Worm (Caenorhabditis elegans) whole organism, midembryonic: Measurements from ENCODE around the gene ZK863.1.

Experiments used
- T22C8.4 ChIP-seq: fragments of 200-800 bp; sonication (Bioruptor generic); IDR thresholded peaks from 2 replicates; pipeline ENCODE4 v1.3.6; 2022; ENCODE audit warnings: missing genetic modification characterization, missing compliant biosample characterization
- flt-1 ChIP-seq: fragments of 200-800 bp; sonication (Bioruptor generic); IDR thresholded peaks from 2 replicates; pipeline ENCODE4 v1.3.6; 2022; ENCODE audit warnings: missing genetic modification characterization, missing compliant biosample characterization
- klf-2 ChIP-seq: fragments of 200-800 bp; sonication (Bioruptor generic); conservative IDR thresholded peaks from 2 replicates; pipeline ENCODE4 v1.3.6; 2022; ENCODE audit warnings: missing genetic modification reagents, missing genetic modification characterization, missing compliant biosample characterization
- med-1 ChIP-seq: sonication (generic microtip); optimal IDR thresholded peaks from 2 replicates; lab custom pipeline; 2017; ENCODE audit warnings: missing genetic modification characterization, mild to moderate bottlenecking, missing compliant biosample characterization, antibody characterized with exemption, missing genetic modification reagents; ENCODE audit not compliant: insufficient read depth
- ref-1 ChIP-seq: fragments of 200-800 bp; sonication (Bioruptor generic); conservative IDR thresholded peaks from 2 replicates; pipeline ENCODE4 v1.3.6; 2022; ENCODE audit warnings: missing genetic modification reagents, missing genetic modification characterization, missing compliant biosample characterization
- tab-1 ChIP-seq: fragments of 200-800 bp; sonication (Bioruptor generic); IDR thresholded peaks from 2 replicates; pipeline ENCODE4 v1.3.6; 2022; ENCODE audit warnings: missing genetic modification characterization, missing compliant biosample characterization
- ztf-23 ChIP-seq: fragments of 200-800 bp; sonication (Bioruptor generic); IDR thresholded peaks from 2 replicates; pipeline ENCODE4 v1.3.6; 2022; ENCODE audit warnings: missing genetic modification reagents, missing genetic modification characterization, missing compliant biosample characterization

DNA sequence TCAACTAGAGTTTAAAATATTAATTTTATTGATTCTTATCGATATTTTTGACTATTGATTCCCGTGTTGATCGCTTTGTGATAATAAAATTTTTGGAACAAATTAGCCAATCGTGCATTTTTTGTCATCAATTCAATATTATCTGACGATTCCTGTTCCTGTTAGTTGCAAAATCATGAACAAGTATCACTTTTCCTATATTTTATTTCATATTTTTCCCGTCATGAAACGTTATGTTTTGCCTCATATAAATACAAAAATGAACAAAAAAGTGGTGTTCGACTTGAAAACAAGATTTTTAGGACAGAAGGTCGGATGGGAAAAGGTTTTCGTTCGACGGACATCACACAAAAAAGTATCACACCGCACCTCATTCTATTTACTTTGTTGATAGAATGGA, 48.7 kb downstream of the ZK863.1 start, which contains the start of gene C13C4.6:
- TF ChIP-seq ztf-23 (no peak), med-1 (GFP tag; lab: Kevin White, UChicago) (no peak), flt-1 (GFP tag; lab: Robert Waterston, UW) (no peak), tab-1 (GFP tag; lab: Robert Waterston, UW) (no peak), ref-1 (GFP tag; lab: Robert Waterston, UW) (no peak), T22C8.4 (GFP tag; lab: Robert Waterston, UW) (no peak), klf-2 (GFP tag; lab: Robert Waterston, UW) (no peak)
